Worm (Caenorhabditis elegans) whole organism, midembryonic: Measurements from ENCODE around the gene clec-212.

ENCODE experiments used
- T22C8.4 ChIP-seq: fragments of 200-800 bp; sonication (Bioruptor generic); IDR thresholded peaks from 2 replicates; pipeline ENCODE4 v1.3.6; 2022; ENCODE audit warnings: missing genetic modification characterization, missing compliant biosample characterization
- cog-1 ChIP-seq: sonication (generic microtip); optimal IDR thresholded peaks from 2 replicates; lab custom pipeline; 2016; ENCODE audit warnings: missing genetic modification characterization, missing compliant biosample characterization
- flt-1 ChIP-seq: fragments of 200-800 bp; sonication (Bioruptor generic); IDR thresholded peaks from 2 replicates; pipeline ENCODE4 v1.3.6; 2022; ENCODE audit warnings: missing genetic modification characterization, missing compliant biosample characterization
- klf-2 ChIP-seq: fragments of 200-800 bp; sonication (Bioruptor generic); conservative IDR thresholded peaks from 2 replicates; pipeline ENCODE4 v1.3.6; 2022; ENCODE audit warnings: missing genetic modification reagents, missing genetic modification characterization, missing compliant biosample characterization
- med-1 ChIP-seq: sonication (generic microtip); optimal IDR thresholded peaks from 2 replicates; lab custom pipeline; 2017; ENCODE audit warnings: missing genetic modification characterization, mild to moderate bottlenecking, missing compliant biosample characterization, antibody characterized with exemption, missing genetic modification reagents; ENCODE audit not compliant: insufficient read depth
- ref-1 ChIP-seq: fragments of 200-800 bp; sonication (Bioruptor generic); conservative IDR thresholded peaks from 2 replicates; pipeline ENCODE4 v1.3.6; 2022; ENCODE audit warnings: missing genetic modification reagents, missing genetic modification characterization, missing compliant biosample characterization
- tab-1 ChIP-seq: fragments of 200-800 bp; sonication (Bioruptor generic); IDR thresholded peaks from 2 replicates; pipeline ENCODE4 v1.3.6; 2022; ENCODE audit warnings: missing genetic modification characterization, missing compliant biosample characterization
- ztf-23 ChIP-seq: fragments of 200-800 bp; sonication (Bioruptor generic); IDR thresholded peaks from 2 replicates; pipeline ENCODE4 v1.3.6; 2022; ENCODE audit warnings: missing genetic modification reagents, missing genetic modification characterization, missing compliant biosample characterization
- ztf-29 ChIP-seq: fragments of 200-800 bp; sonication (Bioruptor generic); IDR thresholded peaks from 2 replicates; pipeline ENCODE4 v1.3.6; 2022; ENCODE audit warnings: missing genetic modification reagents, missing genetic modification characterization, missing compliant biosample characterization

clec-212 gene

ce11 chrV:7553873-7554362 lies 16.3 kb downstream of the clec-212 start, which contains the start of gene ttr-10:
ttr-10 (minus strand) TSS chrV:7553923.
- TF ChIP-seq ref-1 (GFP tag; lab: Robert Waterston, UW) (no peak), ztf-29 (GFP tag; lab: Robert Waterston, UW) (no peak), cog-1 (no peak), T22C8.4 (GFP tag; lab: Robert Waterston, UW) (no peak), klf-2 (GFP tag; lab: Robert Waterston, UW) (no peak), tab-1 (GFP tag; lab: Robert Waterston, UW) (no peak), flt-1 (GFP tag; lab: Robert Waterston, UW) (no peak), ztf-23 (no peak), med-1 (GFP tag; lab: Kevin White, UChicago) (no peak)

ce11 chrV:7551821-7552220 lies 18.4 kb downstream of the clec-212 start, which contains the start of gene F19F10.3:
F19F10.3 (plus strand) TSS chrV:7552121.
- TF ChIP-seq T22C8.4 (GFP tag; lab: Robert Waterston, UW) (no peak), flt-1 (GFP tag; lab: Robert Waterston, UW) (no peak), med-1 (GFP tag; lab: Kevin White, UChicago) (no peak), cog-1 (no peak), ztf-23 (no peak), klf-2 (GFP tag; lab: Robert Waterston, UW) (no peak), tab-1 (GFP tag; lab: Robert Waterston, UW) (no peak), ref-1 (GFP tag; lab: Robert Waterston, UW) (no peak), ztf-29 (GFP tag; lab: Robert Waterston, UW) (no peak)

ce11 chrV:7548499-7548898 lies 21.7 kb downstream of the clec-212 start:
- TF ChIP-seq ztf-23 (peak; percentile 81), klf-2 (GFP tag; lab: Robert Waterston, UW) (peak; percentile 59; the same call in 1 of the 2 replicates), tab-1 (GFP tag; lab: Robert Waterston, UW) (peak; percentile 79), flt-1 (GFP tag; lab: Robert Waterston, UW) (peak; percentile 89)

- no peak for TF ChIP-seq ref-1 (GFP tag; lab: Robert Waterston, UW)
- no peak for TF ChIP-seq T22C8.4 (GFP tag; lab: Robert Waterston, UW)
- no peak for TF ChIP-seq ztf-23
- TF ChIP-seq cog-1, result no peak
Measured at ce11 chrV:7548017-7548416, 22.2 kb downstream of the clec-212 start.

- no peak for TF ChIP-seq ref-1 (GFP tag; lab: Robert Waterston, UW)
- no peak for TF ChIP-seq ztf-23
- no peak for TF ChIP-seq T22C8.4 (GFP tag; lab: Robert Waterston, UW)
- no peak for TF ChIP-seq klf-2 (GFP tag; lab: Robert Waterston, UW)
Measured at ce11 chrV:7547479-7547878, 22.7 kb downstream of the clec-212 start, which contains the start of gene ftn-1. ftn-1 (minus strand) TSS chrV:7547579.

- no peak for TF ChIP-seq cog-1
- TF ChIP-seq ztf-29 (GFP tag; lab: Robert Waterston, UW), result no peak
- no peak for TF ChIP-seq T22C8.4 (GFP tag; lab: Robert Waterston, UW)
- no peak for TF ChIP-seq klf-2 (GFP tag; lab: Robert Waterston, UW)
- TF ChIP-seq med-1 (GFP tag; lab: Kevin White, UChicago), result no peak
- TF ChIP-seq ztf-23, result no peak
- TF ChIP-seq flt-1 (GFP tag; lab: Robert Waterston, UW), result no peak
- TF ChIP-seq ref-1 (GFP tag; lab: Robert Waterston, UW), result no peak
- TF ChIP-seq tab-1 (GFP tag; lab: Robert Waterston, UW), result no peak
Measured at ce11 chrV:7545187-7545586, 25.0 kb downstream of the clec-212 start, which contains the start of the genes C54F6.19 and nhx-3. C54F6.19 (plus strand) TSS chrV:7545487. nhx-3 (minus strand) TSS chrV:7545523.

ce11 chrV:7543728-7544127 lies 26.5 kb downstream of the clec-212 start:
- TF ChIP-seq med-1 (GFP tag; lab: Kevin White, UChicago) (no peak), ref-1 (GFP tag; lab: Robert Waterston, UW) (no peak), ztf-29 (GFP tag; lab: Robert Waterston, UW) (no peak), klf-2 (GFP tag; lab: Robert Waterston, UW) (no peak), T22C8.4 (GFP tag; lab: Robert Waterston, UW) (no peak), ztf-23 (no peak), tab-1 (GFP tag; lab: Robert Waterston, UW) (no peak), flt-1 (GFP tag; lab: Robert Waterston, UW) (no peak), cog-1 (no peak)

- TF ChIP-seq flt-1 (GFP tag; lab: Robert Waterston, UW) (no peak), klf-2 (GFP tag; lab: Robert Waterston, UW) (no peak), med-1 (GFP tag; lab: Kevin White, UChicago) (no peak), tab-1 (GFP tag; lab: Robert Waterston, UW) (no peak), cog-1 (no peak), ztf-23 (no peak), ref-1 (GFP tag; lab: Robert Waterston, UW) (no peak), T22C8.4 (GFP tag; lab: Robert Waterston, UW) (no peak), ztf-29 (GFP tag; lab: Robert Waterston, UW) (no peak)
Measured at ce11 chrV:7539015-7539414, 31.2 kb downstream of the clec-212 start, which contains the start of gene srh-268. srh-268 (plus strand) TSS chrV:7539315.

- no peak for TF ChIP-seq ref-1 (GFP tag; lab: Robert Waterston, UW)
- TF ChIP-seq klf-2 (GFP tag; lab: Robert Waterston, UW), result no peak
- no peak for TF ChIP-seq cog-1
- TF ChIP-seq ztf-29 (GFP tag; lab: Robert Waterston, UW), result no peak
- TF ChIP-seq med-1 (GFP tag; lab: Kevin White, UChicago), result no peak
- TF ChIP-seq T22C8.4 (GFP tag; lab: Robert Waterston, UW), result no peak
- TF ChIP-seq ztf-23, result no peak
- no peak for TF ChIP-seq flt-1 (GFP tag; lab: Robert Waterston, UW)
- TF ChIP-seq tab-1 (GFP tag; lab: Robert Waterston, UW), result no peak
Measured at ce11 chrV:7538018-7538417, 32.2 kb downstream of the clec-212 start, which contains the start of gene C54F6.12. C54F6.12 (minus strand) TSS chrV:7538118.
